Worm (Caenorhabditis elegans): ENCODE measurements around the gene F46C5.4.

- TF ChIP-seq ztf-16 (tag; optimal IDR thresholded peaks at IDR 0.05) (no peak), dmd-4 (tag; optimal IDR thresholded peaks at IDR 0.05; ENCODE audit: borderline replicate concordance) (no peak), pha-4 (tag; optimal IDR thresholded peaks at IDR 0.05) (no peak), unc-86 (tag; optimal IDR thresholded peaks at IDR 0.05) (no peak), pat-9 (tag; optimal IDR thresholded peaks at IDR 0.05) (no peak), nfya-1 (tag; optimal IDR thresholded peaks at IDR 0.05) (no peak), fkh-10 (GFP tag; optimal IDR thresholded peaks at IDR 0.05) (no peak), rnt-1 (tag; optimal IDR thresholded peaks at IDR 0.05) (no peak), F13H6.1 (tag; optimal IDR thresholded peaks at IDR 0.05) (no peak), ceh-30 (tag; optimal IDR thresholded peaks at IDR 0.05) (no peak), hlh-30 (tag; optimal IDR thresholded peaks at IDR 0.05; ENCODE audit: insufficient read depth) (no peak)
Observed at ce11 chrII:8799725-8800124, 36.2 kb upstream of the F46C5.4 start.

Measured in whole organism, late embryonic.